Worm (Caenorhabditis elegans) whole organism, L4/young adult: ENCODE data around the gene R06F6.14.

ENCODE experiments used
- W03F9.2 ChIP-seq: fragments of 150-350 bp; optimal IDR thresholded peaks from 2 replicates; lab custom pipeline; 2014; ENCODE audit warnings: missing biosample characterization, missing genetic modification characterization
- dao-5 ChIP-seq: sonication (generic microtip); optimal IDR thresholded peaks from 2 replicates; lab custom pipeline; 2016; ENCODE audit warnings: missing genotype, missing genetic modification characterization, moderate library complexity, missing compliant biosample characterization
- him-1 ChIP-seq: sonication (generic microtip); optimal IDR thresholded peaks from 2 replicates; lab custom pipeline; 2016; ENCODE audit warnings: missing genotype, missing genetic modification reagents, missing genetic modification characterization, missing compliant biosample characterization

The R06F6.14 gene

ce11 chrII:10840067-10840466 lies 31.0 kb downstream of the R06F6.14 start:
- TF ChIP-seq dao-5 (peak; percentile 92), him-1 (peak; percentile 95), W03F9.2 (tag; lab: Kevin White, UChicago) (peak; percentile 57)

ce11 chrII:10843527-10843926 lies 34.4 kb downstream of the R06F6.14 start, which contains the start of gene M106.8:
M106.8 (minus strand) TSS chrII:10843627.
- no peak for TF ChIP-seq W03F9.2 (tag; lab: Kevin White, UChicago)
- TF ChIP-seq him-1, result no peak
- TF ChIP-seq dao-5, result no peak

- no peak for TF ChIP-seq him-1
These were observed 38.0 kb downstream of the R06F6.14 start for ce11 chrII:10847057-10847456.

- TF ChIP-seq W03F9.2 (tag; lab: Kevin White, UChicago) (no peak), dao-5 (no peak), him-1 (no peak)
These were observed 40.8 kb downstream of the R06F6.14 start, which contains the start of gene M106.2 for ce11 chrII:10849903-10850302. M106.2 (minus strand) TSS chrII:10850003.

ce11 chrII:10851110-10851509 lies 42.0 kb downstream of the R06F6.14 start:
- TF ChIP-seq him-1, result no peak
- no peak for TF ChIP-seq dao-5
- TF ChIP-seq W03F9.2 (tag; lab: Kevin White, UChicago), result no peak

ce11 chrII:10852880-10853279 lies 43.8 kb downstream of the R06F6.14 start:
- no peak for TF ChIP-seq dao-5
- no peak for TF ChIP-seq W03F9.2 (tag; lab: Kevin White, UChicago)
- TF ChIP-seq him-1, result no peak

- TF ChIP-seq W03F9.2 (tag; lab: Kevin White, UChicago), result no peak
These were observed 48.0 kb downstream of the R06F6.14 start, which contains the start of gene M106.7 for ce11 chrII:10857077-10857476. M106.7 (minus strand) TSS chrII:10857177.

ce11 chrII:10859359-10859758 lies 50.3 kb downstream of the R06F6.14 start:
- no peak for TF ChIP-seq W03F9.2 (tag; lab: Kevin White, UChicago)
- no peak for TF ChIP-seq him-1
- no peak for TF ChIP-seq dao-5
